Worm (Caenorhabditis elegans): ENCODE results near the gene xrn-1.

DNA sequence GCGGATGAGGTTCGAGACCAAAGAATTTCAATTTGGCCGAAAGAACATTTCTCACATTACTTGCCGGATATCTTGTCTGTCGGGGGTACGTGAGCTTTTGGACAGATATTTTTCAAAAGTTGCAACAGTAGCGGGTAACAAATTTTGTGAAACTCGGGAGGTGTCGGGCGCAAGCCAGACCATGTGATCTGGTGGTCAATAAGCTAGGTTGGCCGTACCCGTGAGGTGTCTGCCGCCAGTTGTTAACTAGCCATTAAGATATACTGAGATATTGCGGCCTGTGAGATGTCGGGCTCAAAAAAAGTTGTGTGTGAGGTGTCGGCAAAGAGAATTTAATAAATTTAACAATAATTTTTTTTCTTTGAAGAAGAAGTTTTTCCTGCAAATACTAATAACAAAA, 49.7 kb downstream of the xrn-1 start:
- TF ChIP-seq tbx-2 (tag; optimal IDR thresholded peaks at IDR 0.05) = no peak
- no peak for TF ChIP-seq ttx-3 (tag; optimal IDR thresholded peaks at IDR 0.05)
- TF ChIP-seq ceh-34 (tag; optimal IDR thresholded peaks at IDR 0.05) = no peak
- no peak for TF ChIP-seq tbx-7 (tag; optimal IDR thresholded peaks at IDR 0.05)

Measured in whole organism, late embryonic.